Worm (Caenorhabditis elegans) whole organism, L3 larva: ENCODE results near the gene skpt-1.

ENCODE experiments used
- ceh-9 ChIP-seq: sonication (generic microtip); optimal IDR thresholded peaks from 2 replicates; lab custom pipeline; 2018; ENCODE audit warnings: missing biosample characterization, missing genetic modification characterization
- elt-2 ChIP-seq: sonication (generic microtip); optimal IDR thresholded peaks from 2 replicates; lab custom pipeline; 2016; ENCODE audit warnings: missing genetic modification reagents, mild to moderate bottlenecking, missing genetic modification characterization, missing compliant biosample characterization
- elt-3 ChIP-seq, 3 experiments: fragments of 150-350 bp in 1 of 3; sonication (generic microtip) in 2 of 3; optimal IDR thresholded peaks; 2 replicates in 2 of 3; 4 replicates in 1 of 3; lab custom pipeline; 2014 to 2017; ENCODE audit warnings: missing biosample characterization in 3 of 3, missing genetic modification characterization in 3 of 3
- nhr-23 ChIP-seq: fragments of 150-350 bp; optimal IDR thresholded peaks from 2 replicates; lab custom pipeline; 2014; ENCODE audit warnings: missing biosample characterization, missing genetic modification reagents, missing genetic modification characterization
- nhr-76 ChIP-seq: fragments of 150-350 bp; sonication (generic microtip); optimal IDR thresholded peaks from 5 replicates; lab custom pipeline; 2014; ENCODE audit warnings: missing biosample characterization, missing genetic modification characterization
- pha-4 ChIP-seq: fragments of 150-350 bp; optimal IDR thresholded peaks from 2 replicates; lab custom pipeline; 2014; ENCODE audit warnings: missing biosample characterization, missing genetic modification reagents, missing genetic modification characterization

DNA sequence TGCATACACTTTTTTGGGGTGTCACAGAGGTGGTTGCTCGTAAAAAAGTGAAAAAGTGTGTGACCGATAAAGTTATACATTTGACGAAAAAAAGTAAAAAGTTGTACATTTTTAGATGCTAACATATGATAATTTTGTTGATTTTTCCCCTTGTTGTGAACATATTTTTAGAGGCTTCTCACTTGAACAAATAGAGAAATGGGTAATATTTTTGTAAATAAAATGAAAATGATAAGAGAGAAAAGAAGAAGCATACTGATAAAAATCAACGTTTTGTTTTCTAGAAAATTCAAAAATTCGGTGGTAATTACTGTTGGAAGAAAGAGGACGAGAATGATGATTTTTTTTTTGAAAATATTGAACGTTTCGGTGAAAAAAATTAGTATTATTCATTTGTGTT is 27.9 kb downstream of the skpt-1 start:
- TF ChIP-seq pha-4 (peak; percentile 91), elt-3 (tag; optimal IDR thresholded peaks at IDR 0.05; lab: Kevin White, UChicago) (no peak), elt-2 (tag; lab: Kevin White, UChicago) (peak; percentile 72), nhr-23 (no peak), nhr-76 (tag; lab: Kevin White, UChicago) (no peak), ceh-9 (tag; lab: Kevin White, UChicago) (no peak)
